Worm (Caenorhabditis elegans): Measurements from ENCODE around the gene F41H10.2.

The F41H10.2 gene

ce11 chrIV:5334518-5334917 is 46.9 kb upstream of the F41H10.2 start (continued):
- TF ChIP-seq pha-4 (tag; optimal IDR thresholded peaks at IDR 0.05) (no peak), F13H6.1 (tag; optimal IDR thresholded peaks at IDR 0.05) (peak; percentile 35), K02D7.2 (tag; optimal IDR thresholded peaks at IDR 0.05) (peak; percentile 17), sox-2 (GFP tag; IDR thresholded peaks at IDR 0.05) (peak; percentile 22; the same call in 1 of the 2 replicates), sdc-2 (tag; optimal IDR thresholded peaks at IDR 0.05) (peak; percentile 16), hlh-6 (tag; optimal IDR thresholded peaks at IDR 0.05) (no peak), dve-1 (tag; optimal IDR thresholded peaks at IDR 0.05) (peak; percentile 30), unc-3 (GFP tag; conservative IDR thresholded peaks at IDR 0.05) (0 out of 2 replicates have a peak, but pooled peaks have one; percentile 41), unc-3 (tag; optimal IDR thresholded peaks at IDR 0.05) (no peak), C08G9.2 (tag; optimal IDR thresholded peaks at IDR 0.05) (peak; percentile 43), unc-42 (tag; optimal IDR thresholded peaks at IDR 0.05) (no peak), dmd-4 (tag; optimal IDR thresholded peaks at IDR 0.05; ENCODE audit: borderline replicate concordance) (no peak), ceh-48 (tag; optimal IDR thresholded peaks at IDR 0.05) (no peak), tbx-7 (tag; optimal IDR thresholded peaks at IDR 0.05) (no peak), pat-9 (tag; optimal IDR thresholded peaks at IDR 0.05) (no peak), ceh-9 (tag; optimal IDR thresholded peaks at IDR 0.05) (no peak), nhr-232 (tag; optimal IDR thresholded peaks at IDR 0.05) (peak; percentile 22), sox-4 (tag; optimal IDR thresholded peaks at IDR 0.05) (peak; percentile 73), unc-55 (GFP tag; optimal IDR thresholded peaks at IDR 0.05) (peak; percentile 5), ceh-18 (tag; optimal IDR thresholded peaks at IDR 0.05) (peak; percentile 42), ahr-1 (tag; optimal IDR thresholded peaks at IDR 0.05) (no peak), gmeb-2 (tag; optimal IDR thresholded peaks at IDR 0.05) (peak; percentile 78), hlh-30 (tag; optimal IDR thresholded peaks at IDR 0.05; ENCODE audit: insufficient read depth) (no peak), ama-1 (optimal IDR thresholded peaks at IDR 0.05) (no peak), pros-1 (tag; optimal IDR thresholded peaks at IDR 0.05) (no peak), nhr-11 (tag; optimal IDR thresholded peaks at IDR 0.05) (no peak), ref-2 (tag; optimal IDR thresholded peaks at IDR 0.05) (no peak), ceh-31 (tag; optimal IDR thresholded peaks at IDR 0.05) (peak; percentile 35), C38D4.7 (GFP tag; optimal IDR thresholded peaks at IDR 0.05) (no peak), che-1 (tag; optimal IDR thresholded peaks at IDR 0.05) (peak; percentile 73), ceh-24 (tag; optimal IDR thresholded peaks at IDR 0.05) (peak; percentile 15), ttx-3 (tag; optimal IDR thresholded peaks at IDR 0.05) (peak; percentile 67), ceh-34 (tag; optimal IDR thresholded peaks at IDR 0.05) (peak; percentile 48), nfya-1 (tag; optimal IDR thresholded peaks at IDR 0.05) (peak; percentile 20), unc-86 (tag; optimal IDR thresholded peaks at IDR 0.05) (peak; percentile 34), lim-6 (tag; optimal IDR thresholded peaks at IDR 0.05) (no peak), ceh-45 (GFP tag; IDR thresholded peaks at IDR 0.05) (0 out of 2 replicates have a peak, but pooled peaks have one; percentile 64), zip-5 (tag; optimal IDR thresholded peaks at IDR 0.05) (peak; percentile 0), Y22D7AL.16 (tag; optimal IDR thresholded peaks at IDR 0.05) (peak; percentile 63), tbx-2 (tag; optimal IDR thresholded peaks at IDR 0.05) (peak; percentile 45), pqm-1 (tag; optimal IDR thresholded peaks at IDR 0.05) (peak; percentile 3), hlh-13 (GFP tag; optimal IDR thresholded peaks at IDR 0.05) (peak; percentile 68), pax-1 (tag; optimal IDR thresholded peaks at IDR 0.05) (no peak), ceh-19 (GFP tag; optimal IDR thresholded peaks at IDR 0.05) (peak; percentile 63), npax-4 (tag; optimal IDR thresholded peaks at IDR 0.05) (no peak), elt-4 (tag; optimal IDR thresholded peaks at IDR 0.05) (no peak), rnt-1 (tag; optimal IDR thresholded peaks at IDR 0.05) (peak; percentile 15)

All from whole organism, late embryonic.